Worm (Caenorhabditis elegans): Measurements from ENCODE around the gene R09E12.9.

The R09E12.9 gene

DNA sequence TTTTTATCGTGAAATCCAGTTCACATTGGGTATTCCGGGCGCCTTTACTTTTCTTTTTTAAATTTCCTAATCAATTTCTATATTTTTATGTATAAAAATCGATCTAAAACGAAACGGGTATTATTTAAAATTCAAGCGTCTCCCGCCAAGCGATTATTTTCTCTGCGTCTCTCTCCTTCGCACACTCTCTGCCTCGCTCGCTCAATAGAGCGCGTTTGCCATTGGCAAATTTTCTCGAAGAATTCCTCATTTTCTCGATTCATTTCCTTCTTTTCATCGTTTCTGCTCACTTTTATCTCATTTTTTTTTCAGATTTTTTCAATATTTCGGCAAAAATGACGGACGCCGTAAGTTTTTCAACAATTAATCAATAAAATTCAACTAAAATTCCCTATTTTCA is 4.1 kb upstream of the R09E12.9 start, which contains the start of gene sti-1 (continued):
- TF ChIP-seq ces-1 (GFP tag; optimal IDR thresholded peaks at IDR 0.05) (no peak), isw-1 (GFP tag; IDR thresholded peaks at IDR 0.05) (peak; percentile 87), lsy-2 (tag; optimal IDR thresholded peaks at IDR 0.05) (peak; percentile 89 to 91), lin-13 (GFP tag; optimal IDR thresholded peaks at IDR 0.05) (peak; percentile 79), ceh-88 (GFP tag; IDR thresholded peaks at IDR 0.05) (peak; percentile 53; the same call in 1 of the 2 replicates), ets-5 (GFP tag; IDR thresholded peaks at IDR 0.05) (no peak), fkh-8 (tag; optimal IDR thresholded peaks at IDR 0.05) (peak; percentile 83), egl-27 (tag; optimal IDR thresholded peaks at IDR 0.05) (no peak), jun-1 (tag; optimal IDR thresholded peaks at IDR 0.05) (peak; percentile 86), ceh-63 (GFP tag; optimal IDR thresholded peaks at IDR 0.05) (no peak), lin-15B (tag; optimal IDR thresholded peaks at IDR 0.05) (peak; percentile 85), aly-2 (tag; optimal IDR thresholded peaks at IDR 0.05) (peak; percentile 51), sptf-1 (tag; optimal IDR thresholded peaks at IDR 0.05) (no peak), pax-3 (tag; optimal IDR thresholded peaks at IDR 0.05) (peak; percentile 77), nhr-84 (tag; optimal IDR thresholded peaks at IDR 0.05) (no peak), elt-3 (tag; optimal IDR thresholded peaks at IDR 0.05) (peak in 2 of 6 experiments; percentile 65 to 90), elt-2 (tag; optimal IDR thresholded peaks at IDR 0.05) (peak; percentile 49), aha-1 (tag; optimal IDR thresholded peaks at IDR 0.05) (no peak), dsc-1 (tag; optimal IDR thresholded peaks at IDR 0.05) (peak; percentile 92), hlh-17 (GFP tag; optimal IDR thresholded peaks at IDR 0.05; ENCODE audit: borderline replicate concordance) (no peak), nhr-11 (tag; optimal IDR thresholded peaks at IDR 0.05) (peak; percentile 81), unc-30 (tag; optimal IDR thresholded peaks at IDR 0.05) (no peak), ceh-90 (tag; optimal IDR thresholded peaks at IDR 0.05) (no peak), ama-1 (optimal IDR thresholded peaks at IDR 0.05) (peak; percentile 56), nhr-71 (tag; optimal IDR thresholded peaks at IDR 0.05) (peak; percentile 95), hlh-4 (tag; optimal IDR thresholded peaks at IDR 0.05) (no peak), nhr-237 (tag; optimal IDR thresholded peaks at IDR 0.05) (peak; percentile 83), nhr-12 (tag; optimal IDR thresholded peaks at IDR 0.05) (no peak), Y116A8C.19 (tag; optimal IDR thresholded peaks at IDR 0.05; ENCODE audit: borderline replicate concordance) (no peak), snu-23 (GFP tag; optimal IDR thresholded peaks at IDR 0.05) (peak; percentile 97), rnt-1 (tag; optimal IDR thresholded peaks at IDR 0.05) (peak; percentile 91), lin-14 (GFP tag; optimal IDR thresholded peaks at IDR 0.05) (peak; percentile 98), pqm-1 (tag; optimal IDR thresholded peaks at IDR 0.05) (no peak), lin-35 (GFP tag; optimal IDR thresholded peaks at IDR 0.05) (peak; percentile 97 to 99), sup-37 (GFP tag; optimal IDR thresholded peaks at IDR 0.05) (peak; percentile 72), mep-1 (tag; optimal IDR thresholded peaks at IDR 0.05) (peak; percentile 95), swsn-7 (tag; optimal IDR thresholded peaks at IDR 0.05) (peak; percentile 92), nhr-20 (tag; optimal IDR thresholded peaks at IDR 0.05) (peak; percentile 93), skn-1 (tag; optimal IDR thresholded peaks at IDR 0.05) (peak; percentile 74), ceh-8 (GFP tag; optimal IDR thresholded peaks at IDR 0.05) (peak; percentile 68), pag-3 (tag; optimal IDR thresholded peaks at IDR 0.05; ENCODE audit: borderline replicate concordance, insufficient read depth) (no peak), mef-2 (tag; optimal IDR thresholded peaks at IDR 0.05) (no peak)

DNA sequence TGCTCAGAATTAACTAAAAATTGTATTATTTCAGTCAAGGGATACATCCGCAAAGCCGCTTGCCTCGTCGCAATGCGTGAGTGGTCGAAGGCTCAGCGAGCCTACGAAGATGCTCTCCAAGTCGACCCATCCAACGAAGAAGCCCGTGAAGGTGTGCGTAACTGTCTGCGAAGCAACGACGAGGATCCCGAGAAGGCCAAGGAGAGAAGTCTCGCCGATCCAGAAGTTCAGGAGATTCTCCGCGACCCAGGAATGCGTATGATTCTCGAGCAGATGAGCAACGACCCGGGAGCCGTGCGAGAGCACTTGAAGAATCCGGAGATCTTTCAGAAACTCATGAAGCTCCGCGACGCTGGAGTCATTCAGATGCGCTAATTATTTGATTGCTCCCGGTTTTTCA is 3.1 kb upstream of the R09E12.9 start:
- TF ChIP-seq tlp-1 (tag; optimal IDR thresholded peaks at IDR 0.05): no peak
- no peak for TF ChIP-seq ceh-8 (GFP tag; optimal IDR thresholded peaks at IDR 0.05)
- no peak for TF ChIP-seq hlh-17 (GFP tag; optimal IDR thresholded peaks at IDR 0.05; ENCODE audit: borderline replicate concordance)
- TF ChIP-seq mdl-1 (tag; optimal IDR thresholded peaks at IDR 0.05): no peak
- TF ChIP-seq unc-86 (tag; optimal IDR thresholded peaks at IDR 0.05): no peak
- TF ChIP-seq egl-13 (tag; optimal IDR thresholded peaks at IDR 0.05): no peak
- no peak for TF ChIP-seq efl-1 (optimal IDR thresholded peaks at IDR 0.05)
- no peak for TF ChIP-seq efl-1 (GFP tag; optimal IDR thresholded peaks at IDR 0.05 in 1 of 2)

All from whole organism, L1 larva.